Worm (Caenorhabditis elegans) whole organism, early embryonic: ENCODE results near the gene T22C8.3.

Experiments
- B0310.2 ChIP-seq: sonication (generic microtip); optimal IDR thresholded peaks from 2 replicates; lab custom pipeline; 2016; ENCODE audit warnings: mild to moderate bottlenecking, missing genetic modification characterization, missing compliant biosample characterization
- F13C5.2 ChIP-seq: sonication (generic microtip); optimal IDR thresholded peaks from 2 replicates; lab custom pipeline; 2017; ENCODE audit warnings: mild to moderate bottlenecking, missing genetic modification characterization, inconsistent platforms, missing compliant biosample characterization
- aly-1 ChIP-seq: sonication (generic microtip); optimal IDR thresholded peaks from 2 replicates; lab custom pipeline; 2016; ENCODE audit warnings: missing genetic modification characterization, missing compliant biosample characterization
- ama-1 ChIP-seq: fragments of 150-350 bp; optimal IDR thresholded peaks from 2 replicates; lab custom pipeline; 2014
- ceh-13 ChIP-seq: fragments of 200-800 bp; sonication (Bioruptor generic); optimal IDR thresholded peaks from 2 replicates; lab custom pipeline; 2018; ENCODE audit warnings: mild to moderate bottlenecking, missing genetic modification characterization, missing compliant biosample characterization
- ceh-36 ChIP-seq: sonication (generic microtip); optimal IDR thresholded peaks from 2 replicates; lab custom pipeline; 2016; ENCODE audit warnings: missing genetic modification characterization, inconsistent platforms, missing compliant biosample characterization
- ets-7 ChIP-seq: sonication (generic microtip); optimal IDR thresholded peaks from 2 replicates; lab custom pipeline; 2016; ENCODE audit warnings: missing genotype, missing genetic modification characterization, missing compliant biosample characterization
- flt-1 ChIP-seq: fragments of 200-800 bp; sonication (Bioruptor generic); IDR thresholded peaks from 2 replicates; pipeline ENCODE4 v1.3.6; 2022; ENCODE audit warnings: missing genetic modification characterization, missing compliant biosample characterization
- hmbx-1 ChIP-seq: sonication (generic microtip); optimal IDR thresholded peaks from 2 replicates; lab custom pipeline; 2016; ENCODE audit warnings: mild to moderate bottlenecking, missing genetic modification characterization, missing compliant biosample characterization
- hmg-4 ChIP-seq: fragments of 200-800 bp; sonication (Bioruptor generic); optimal IDR thresholded peaks from 2 replicates; lab custom pipeline; 2018; ENCODE audit warnings: mild to moderate bottlenecking, missing genetic modification characterization, missing compliant biosample characterization
- hnd-1 ChIP-seq: sonication (generic microtip); optimal IDR thresholded peaks from 2 replicates; lab custom pipeline; 2016; ENCODE audit warnings: missing genetic modification characterization, missing compliant biosample characterization
- pes-1 ChIP-seq: fragments of 200-800 bp; sonication (Bioruptor generic); IDR thresholded peaks from 2 replicates; pipeline ENCODE4 v1.3.6; 2022; ENCODE audit warnings: missing genetic modification reagents, missing genetic modification characterization, missing compliant biosample characterization
- scrt-1 ChIP-seq: fragments of 200-800 bp; sonication (Bioruptor generic); IDR thresholded peaks from 2 replicates; pipeline ENCODE4 v1.3.6; 2022; ENCODE audit warnings: missing genetic modification characterization, missing compliant biosample characterization
- sea-1 ChIP-seq: fragments of 200-800 bp; sonication (Bioruptor generic); conservative IDR thresholded peaks from 2 replicates; pipeline ENCODE4 v1.3.6; 2022; ENCODE audit warnings: missing genetic modification characterization, missing compliant biosample characterization
- tbx-11 ChIP-seq: fragments of 200-800 bp; sonication (Bioruptor generic); IDR thresholded peaks from 2 replicates; pipeline ENCODE4 v1.3.6; 2022; ENCODE audit warnings: missing genetic modification characterization, missing compliant biosample characterization
- tbx-37 ChIP-seq: fragments of 200-800 bp; sonication (Bioruptor generic); conservative IDR thresholded peaks from 2 replicates; pipeline ENCODE4 v1.3.6; 2022; ENCODE audit warnings: missing genetic modification reagents, missing genetic modification characterization, missing compliant biosample characterization
- tra-4 ChIP-seq: sonication (generic microtip); optimal IDR thresholded peaks from 2 replicates; lab custom pipeline; 2017; ENCODE audit warnings: missing genetic modification characterization, missing compliant biosample characterization

T22C8.3 gene

ce11 chrII:8617516-8617915 lies 4.3 kb downstream of the T22C8.3 start, which contains the start of gene chhy-1:
Gene chhy-1 (minus strand): TSS chrII:8617616.
- TF ChIP-seq flt-1 = no peak
- no peak for TF ChIP-seq B0310.2 (tag; lab: Kevin White, UChicago)
- TF ChIP-seq hmg-4 (GFP tag; lab: Kevin White, UChicago) = no peak
- TF ChIP-seq ceh-13 = no peak

ce11 chrII:8616155-8616554 lies 5.6 kb downstream of the T22C8.3 start:
- TF ChIP-seq hmbx-1 (tag; lab: Kevin White, UChicago) (no peak), tbx-37 (GFP tag; lab: Robert Waterston, UW) (no peak), sea-1 (GFP tag; lab: Robert Waterston, UW) (no peak), pes-1 (GFP tag; lab: Robert Waterston, UW) (no peak), hnd-1 (no peak), aly-1 (tag; lab: Kevin White, UChicago) (no peak), ceh-13 (no peak), ama-1 (lab: Kevin White, UChicago) (no peak), B0310.2 (tag; lab: Kevin White, UChicago) (no peak), flt-1 (no peak), scrt-1 (GFP tag; lab: Robert Waterston, UW) (no peak), tra-4 (tag; lab: Kevin White, UChicago) (no peak), hmg-4 (GFP tag; lab: Kevin White, UChicago) (no peak), tbx-11 (GFP tag; lab: Robert Waterston, UW) (no peak), ceh-36 (no peak), F13C5.2 (tag; lab: Kevin White, UChicago) (no peak)

- TF ChIP-seq B0310.2 (tag; lab: Kevin White, UChicago) (no peak), hmg-4 (GFP tag; lab: Kevin White, UChicago) (no peak), scrt-1 (GFP tag; lab: Robert Waterston, UW) (no peak), flt-1 (no peak), ets-7 (tag; lab: Kevin White, UChicago) (no peak), tbx-11 (GFP tag; lab: Robert Waterston, UW) (no peak), ceh-36 (no peak), sea-1 (GFP tag; lab: Robert Waterston, UW) (no peak), hmbx-1 (tag; lab: Kevin White, UChicago) (no peak), pes-1 (GFP tag; lab: Robert Waterston, UW) (no peak), tra-4 (tag; lab: Kevin White, UChicago) (no peak)
Observed at ce11 chrII:8612470-8612869, 9.3 kb downstream of the T22C8.3 start, which contains the start of gene T22C8.1. Gene T22C8.1 (plus strand): TSS chrII:8612770.

- no peak for TF ChIP-seq tbx-37 (GFP tag; lab: Robert Waterston, UW)
Observed at ce11 chrII:8611330-8611729, 10.5 kb downstream of the T22C8.3 start.

- TF ChIP-seq ceh-36 (no peak), ceh-13 (no peak), tbx-11 (GFP tag; lab: Robert Waterston, UW) (no peak), pes-1 (GFP tag; lab: Robert Waterston, UW) (no peak), aly-1 (tag; lab: Kevin White, UChicago) (no peak), flt-1 (no peak), ets-7 (tag; lab: Kevin White, UChicago) (no peak), ama-1 (lab: Kevin White, UChicago) (no peak), scrt-1 (GFP tag; lab: Robert Waterston, UW) (no peak)
Observed at ce11 chrII:8610585-8610984, 11.2 kb downstream of the T22C8.3 start.

ce11 chrII:8610085-8610484 lies 11.7 kb downstream of the T22C8.3 start, which contains the start of gene F28C6.9:
Gene F28C6.9 (minus strand): TSS chrII:8610185.
- TF ChIP-seq ets-7 (tag; lab: Kevin White, UChicago) = no peak
- TF ChIP-seq scrt-1 (GFP tag; lab: Robert Waterston, UW) = no peak

ce11 chrII:8607662-8608061 lies 14.1 kb downstream of the T22C8.3 start, which contains the start of gene F28C6.10:
Gene F28C6.10 (plus strand): TSS chrII:8607962.
- no peak for TF ChIP-seq B0310.2 (tag; lab: Kevin White, UChicago)
- no peak for TF ChIP-seq scrt-1 (GFP tag; lab: Robert Waterston, UW)
- TF ChIP-seq pes-1 (GFP tag; lab: Robert Waterston, UW) = no peak
- TF ChIP-seq ets-7 (tag; lab: Kevin White, UChicago) = no peak
- TF ChIP-seq F13C5.2 (tag; lab: Kevin White, UChicago) = no peak
- TF ChIP-seq hmg-4 (GFP tag; lab: Kevin White, UChicago) = no peak

- no peak for TF ChIP-seq tbx-11 (GFP tag; lab: Robert Waterston, UW)
- TF ChIP-seq tra-4 (tag; lab: Kevin White, UChicago) = no peak
- TF ChIP-seq ama-1 (lab: Kevin White, UChicago) = no peak
- TF ChIP-seq ceh-13 = no peak
- TF ChIP-seq F13C5.2 (tag; lab: Kevin White, UChicago) = no peak
- no peak for TF ChIP-seq tbx-37 (GFP tag; lab: Robert Waterston, UW)
- no peak for TF ChIP-seq flt-1
- no peak for TF ChIP-seq aly-1 (tag; lab: Kevin White, UChicago)
- TF ChIP-seq hnd-1 = no peak
- no peak for TF ChIP-seq B0310.2 (tag; lab: Kevin White, UChicago)
- no peak for TF ChIP-seq hmbx-1 (tag; lab: Kevin White, UChicago)
- no peak for TF ChIP-seq pes-1 (GFP tag; lab: Robert Waterston, UW)
- TF ChIP-seq ets-7 (tag; lab: Kevin White, UChicago) = no peak
- no peak for TF ChIP-seq sea-1 (GFP tag; lab: Robert Waterston, UW)
- TF ChIP-seq hmg-4 (GFP tag; lab: Kevin White, UChicago) = no peak
- no peak for TF ChIP-seq ceh-36
- no peak for TF ChIP-seq scrt-1 (GFP tag; lab: Robert Waterston, UW)
Observed at ce11 chrII:8606549-8606948, 15.2 kb downstream of the T22C8.3 start, which contains the start of gene F28C6.8. Gene F28C6.8 (plus strand): TSS chrII:8606849.
